Fruit fly (Drosophila melanogaster): ENCODE data around the gene CG32473.

DNA sequence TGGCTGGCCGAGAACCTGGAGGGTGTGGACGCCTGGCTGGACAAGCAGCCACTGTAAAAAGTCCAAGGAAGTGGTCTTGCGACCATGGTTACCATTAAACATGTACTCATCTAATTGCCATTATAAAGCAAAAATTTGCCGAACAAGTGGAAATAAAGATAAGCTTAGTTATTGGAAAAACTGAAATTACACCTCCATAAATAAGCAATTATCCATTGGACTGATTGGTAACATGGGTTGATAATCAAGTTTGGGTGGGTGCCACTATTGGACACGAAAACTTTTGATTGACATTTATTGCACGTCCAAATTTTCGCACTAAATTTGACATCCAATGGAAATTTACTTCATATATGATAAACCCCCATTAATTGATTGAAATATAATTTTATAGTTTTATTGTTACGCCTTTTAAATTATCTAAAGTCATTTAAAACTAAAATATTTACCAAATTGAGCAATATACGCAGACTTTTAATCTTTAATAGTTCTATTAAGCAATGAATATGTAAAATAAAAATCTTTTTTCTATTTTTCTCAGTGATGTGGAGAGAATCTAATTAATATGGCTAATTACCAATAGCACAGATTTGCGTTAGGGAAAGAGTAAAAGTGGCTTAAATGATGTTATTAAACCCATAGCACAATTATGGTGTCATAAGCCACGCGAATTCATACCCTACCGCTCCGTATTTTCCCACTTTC lies 4.2 kb upstream of the CG32473 start, which contains the start of gene CG8774:
- TF ChIP-seq h (optimal IDR thresholded peaks at IDR 0.05) (no peak), CG31441 (GFP tag; IDR thresholded peaks at IDR 0.05) (no peak), HmgZ (tag; optimal IDR thresholded peaks at IDR 0.05) (no peak), Dfd (GFP tag; optimal IDR thresholded peaks at IDR 0.05) (no peak), CG7786 (GFP tag; optimal IDR thresholded peaks at IDR 0.05) (no peak), CG30403 (GFP tag; optimal IDR thresholded peaks at IDR 0.05) (no peak), CG31388 (GFP tag; optimal IDR thresholded peaks at IDR 0.05) (no peak)
